Worm (Caenorhabditis elegans) whole organism, late embryonic: ENCODE results near the gene K02E2.11.
"Not testable (repeated sequence)": the region's sequence is repeated elsewhere in the genome, so short reads cannot be mapped to it uniquely, and the experiment has no call there.

Source experiments
- F13H6.1 ChIP-seq: sonication (generic microtip); optimal IDR thresholded peaks from 2 replicates; lab custom pipeline; 2016; ENCODE audit warnings: missing genetic modification characterization, missing compliant biosample characterization
- Y22D7AL.16 ChIP-seq: sonication (generic microtip); optimal IDR thresholded peaks from 2 replicates; lab custom pipeline; 2016; ENCODE audit warnings: missing genetic modification characterization, missing compliant biosample characterization
- eyg-1 ChIP-seq: sonication (generic microtip); optimal IDR thresholded peaks from 2 replicates; lab custom pipeline; 2016; ENCODE audit warnings: missing genotype, missing genetic modification characterization, missing compliant biosample characterization
- fkh-10 ChIP-seq: fragments of 150-350 bp; optimal IDR thresholded peaks from 2 replicates; lab custom pipeline; 2014; ENCODE audit warnings: missing biosample characterization, missing genetic modification reagents, missing genetic modification characterization
- pha-4 ChIP-seq: fragments of 150-350 bp; optimal IDR thresholded peaks from 2 replicates; lab custom pipeline; 2018; ENCODE audit warnings: missing biosample characterization, missing genetic modification reagents, missing genetic modification characterization
- ztf-16 ChIP-seq: sonication (generic microtip); optimal IDR thresholded peaks from 2 replicates; lab custom pipeline; 2017; ENCODE audit warnings: missing genetic modification characterization, missing compliant biosample characterization

DNA sequence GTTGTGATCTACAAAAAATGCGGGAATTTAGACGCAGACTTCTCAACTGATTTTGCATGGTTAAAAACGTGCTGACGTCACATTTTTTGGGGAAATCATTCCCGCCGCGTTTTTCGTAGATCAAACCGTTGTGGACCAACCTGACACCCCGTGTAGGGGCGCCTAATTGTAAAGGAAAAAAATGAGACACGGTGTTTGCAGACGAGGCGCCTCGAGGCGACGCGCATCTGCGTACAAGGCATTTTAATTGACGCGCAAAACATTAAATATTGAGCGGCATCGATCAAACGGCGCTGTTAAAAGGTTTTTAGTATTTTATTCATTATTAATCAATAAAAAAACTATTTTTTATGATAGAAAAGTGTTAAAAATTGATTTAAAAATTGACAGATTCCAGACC is 48.3 kb downstream of the K02E2.11 start:
- not testable (repeated sequence) for TF ChIP-seq eyg-1 (tag; lab: Kevin White, UChicago); pha-4 (tag; lab: Kevin White, UChicago); ztf-16 (tag; lab: Kevin White, UChicago); F13H6.1; fkh-10; Y22D7AL.16 (tag; lab: Kevin White, UChicago)
